Fruit fly (Drosophila melanogaster) whole organism, adult: Measurements from ENCODE around the gene Hers.

Source experiments
- CG12768 ChIP-seq: fragments of 200-800 bp; sonication (Bioruptor generic); optimal IDR thresholded peaks from 2 replicates; lab custom pipeline; 2017; ENCODE audit warnings: missing biosample characterization, missing genetic modification characterization, mild to moderate bottlenecking, moderate library complexity, missing genetic modification reagents
- CG1620 ChIP-seq: fragments of 200-800 bp; sonication (Bioruptor generic); optimal IDR thresholded peaks from 2 replicates; lab custom pipeline; 2016; ENCODE audit warnings: missing biosample characterization, missing genetic modification characterization
- CG5204 ChIP-seq: fragments of 200-800 bp; sonication (Bioruptor generic); optimal IDR thresholded peaks from 2 replicates; lab custom pipeline; 2016; ENCODE audit warnings: missing biosample characterization, missing genetic modification characterization
- CG7101 ChIP-seq: fragments of 200-800 bp; sonication (Bioruptor generic); optimal IDR thresholded peaks from 2 replicates; lab custom pipeline; 2018; ENCODE audit warnings: missing biosample characterization, mild to moderate bottlenecking, missing genetic modification characterization, moderate library complexity
- Hr96 ChIP-seq: fragments of 200-800 bp; sonication (Bioruptor generic); optimal IDR thresholded peaks from 2 replicates; lab custom pipeline; 2016; ENCODE audit warnings: missing biosample characterization, missing genetic modification characterization
- bab1 ChIP-seq: fragments of 200-800 bp; sonication (Bioruptor generic); optimal IDR thresholded peaks from 3 replicates; lab custom pipeline; 2019; ENCODE audit warnings: missing biosample characterization, mild to moderate bottlenecking, missing genetic modification characterization, moderate library complexity
- kay ChIP-seq: fragments of 200-800 bp; sonication (Bioruptor generic); peaks from one replicate; lab custom pipeline; 2016; ENCODE audit warnings: missing biosample characterization, missing genetic modification characterization, borderline replicate concordance
- pad ChIP-seq: fragments of 200-800 bp; sonication (Bioruptor generic); optimal IDR thresholded peaks from 3 replicates; lab custom pipeline; 2017; ENCODE audit warnings: missing biosample characterization, missing genetic modification characterization, mild to moderate bottlenecking, moderate library complexity, missing genetic modification reagents
- tj ChIP-seq: fragments of 200-800 bp; sonication (Bioruptor generic); optimal IDR thresholded peaks from 3 replicates; lab custom pipeline; 2017; ENCODE audit warnings: missing biosample characterization, mild to moderate bottlenecking, missing genetic modification characterization, moderate library complexity
- toe ChIP-seq: fragments of 200-800 bp; sonication (Bioruptor generic); optimal IDR thresholded peaks from 2 replicates; lab custom pipeline; 2016; ENCODE audit warnings: missing biosample characterization, missing genetic modification characterization

- TF ChIP-seq CG5204 (GFP tag; lab: Kevin White, UChicago) (no peak), CG7101 (tag; lab: Kevin White, UChicago) (no peak), Hr96 (no peak), tj (GFP tag; lab: Kevin White, UChicago) (no peak), toe (GFP tag; lab: Kevin White, UChicago) (no peak), CG1620 (GFP tag; lab: Kevin White, UChicago) (no peak), bab1 (GFP tag; lab: Kevin White, UChicago) (no peak), kay (GFP tag; lab: Kevin White, UChicago) (peak; percentile 81), pad (GFP tag; lab: Kevin White, UChicago) (no peak), CG12768 (no peak)
These were observed 20.6 kb downstream of the Hers start for dm6 chrX:19886515-19886914.
